Worm (Caenorhabditis elegans) whole organism, L4 larva: ENCODE measurements around the gene str-111.

Experiments used
- D1046.2 ChIP-seq: fragments of 200-800 bp; sonication (Bioruptor generic); IDR thresholded peaks from 2 replicates; pipeline ENCODE4 v1.3.6; 2022; ENCODE audit warnings: missing genetic modification characterization, missing compliant biosample characterization
- F10B5.3 ChIP-seq: sonication (generic microtip); optimal IDR thresholded peaks from 2 replicates; lab custom pipeline; 2016; ENCODE audit warnings: mild to moderate bottlenecking, missing genetic modification characterization, missing compliant biosample characterization
- F49E8.2 ChIP-seq: sonication (generic microtip); optimal IDR thresholded peaks from 2 replicates; lab custom pipeline; 2016; ENCODE audit warnings: missing compliant biosample characterization, mild to moderate bottlenecking, missing genetic modification characterization, borderline replicate concordance
- aha-1 ChIP-seq: fragments of 150-350 bp; peaks from one replicate; lab custom pipeline; 2014; ENCODE audit warnings: missing biosample characterization, missing genetic modification characterization
- ceh-62 ChIP-seq: sonication (generic microtip); optimal IDR thresholded peaks from 2 replicates; lab custom pipeline; 2017; ENCODE audit warnings: missing biosample characterization, missing genetic modification characterization
- ceh-82 ChIP-seq: sonication (generic microtip); optimal IDR thresholded peaks from 2 replicates; lab custom pipeline; 2017; ENCODE audit warnings: missing biosample characterization, missing genetic modification characterization
- ctbp-1 ChIP-seq: fragments of 200-800 bp; sonication (Bioruptor generic); IDR thresholded peaks from 2 replicates; pipeline ENCODE4 v1.3.6; 2022; ENCODE audit warnings: missing genetic modification reagents, missing genetic modification characterization, missing compliant biosample characterization
- daf-8 ChIP-seq: fragments of 200-800 bp; sonication (Bioruptor generic); IDR thresholded peaks from 2 replicates; pipeline ENCODE4 v1.3.6; 2022; ENCODE audit warnings: missing genetic modification characterization, missing compliant biosample characterization
- dmd-6 ChIP-seq: fragments of 200-800 bp; sonication (Bioruptor generic); IDR thresholded peaks from 2 replicates; pipeline ENCODE4 v1.3.6; 2022; ENCODE audit warnings: missing genetic modification reagents, missing genetic modification characterization, missing compliant biosample characterization
- dve-1 ChIP-seq: sonication (generic microtip); optimal IDR thresholded peaks from 2 replicates; lab custom pipeline; 2017; ENCODE audit warnings: antibody characterized with exemption, mild to moderate bottlenecking, missing genetic modification characterization, missing compliant biosample characterization; ENCODE audit not compliant: insufficient read depth
- hlh-11 ChIP-seq: fragments of 200-800 bp; sonication (Bioruptor generic); optimal IDR thresholded peaks from 2 replicates; lab custom pipeline; 2018; ENCODE audit warnings: mild to moderate bottlenecking, missing genetic modification characterization, missing compliant biosample characterization
- hlh-30 ChIP-seq: sonication (generic microtip); optimal IDR thresholded peaks from 2 replicates; lab custom pipeline; 2017; ENCODE audit warnings: antibody characterized with exemption, mild to moderate bottlenecking, missing genetic modification characterization, missing compliant biosample characterization; ENCODE audit not compliant: insufficient read depth
- hmg-1.1 ChIP-seq: fragments of 200-800 bp; sonication (Bioruptor generic); IDR thresholded peaks from 2 replicates; pipeline ENCODE4 v1.3.6; 2022; ENCODE audit warnings: missing genetic modification reagents, missing genetic modification characterization, missing compliant biosample characterization
- jun-1 ChIP-seq: fragments of 150-350 bp; optimal IDR thresholded peaks from 2 replicates; lab custom pipeline; 2014; ENCODE audit warnings: missing biosample characterization, missing genetic modification reagents, missing genetic modification characterization
- lim-7 ChIP-seq: fragments of 200-800 bp; sonication (Bioruptor generic); IDR thresholded peaks from 2 replicates; pipeline ENCODE4 v1.3.6; 2022; ENCODE audit warnings: missing genetic modification characterization, missing compliant biosample characterization
- lin-1 ChIP-seq: fragments of 200-800 bp; sonication (Bioruptor generic); IDR thresholded peaks from 2 replicates; pipeline ENCODE4 v1.3.6; 2022; ENCODE audit warnings: missing genetic modification reagents, missing genetic modification characterization, missing compliant biosample characterization
- lin-39 ChIP-seq: fragments of 150-350 bp; optimal IDR thresholded peaks from 2 replicates; lab custom pipeline; 2014; ENCODE audit warnings: missing biosample characterization, missing genetic modification reagents, missing genetic modification characterization
- nhr-10 ChIP-seq: fragments of 150-350 bp; optimal IDR thresholded peaks from 2 replicates; lab custom pipeline; 2014; ENCODE audit warnings: missing biosample characterization, missing genetic modification characterization
- nhr-11 ChIP-seq: fragments of 150-350 bp; optimal IDR thresholded peaks from 2 replicates; lab custom pipeline; 2014; ENCODE audit warnings: missing biosample characterization, missing genetic modification characterization
- nhr-28 ChIP-seq: fragments of 150-350 bp; optimal IDR thresholded peaks from 2 replicates; lab custom pipeline; 2014; ENCODE audit warnings: missing biosample characterization, missing genetic modification characterization
- nhr-42 ChIP-seq: fragments of 200-800 bp; sonication (Bioruptor generic); IDR thresholded peaks from 2 replicates; pipeline ENCODE4 v1.3.6; 2022; ENCODE audit warnings: missing genetic modification characterization, missing compliant biosample characterization
- nhr-48 ChIP-seq: sonication (generic microtip); optimal IDR thresholded peaks from 2 replicates; lab custom pipeline; 2016; ENCODE audit warnings: mild to moderate bottlenecking, missing genetic modification characterization, missing compliant biosample characterization
- nhr-76 ChIP-seq: fragments of 150-350 bp; optimal IDR thresholded peaks from 2 replicates; lab custom pipeline; 2014; ENCODE audit warnings: missing biosample characterization, missing genetic modification characterization
- sdz-12 ChIP-seq: fragments of 200-800 bp; sonication (Bioruptor generic); optimal IDR thresholded peaks from 2 replicates; lab custom pipeline; 2018; ENCODE audit warnings: mild to moderate bottlenecking, missing genetic modification characterization, missing compliant biosample characterization
- set-16 ChIP-seq: fragments of 200-800 bp; sonication (Bioruptor generic); IDR thresholded peaks from 2 replicates; pipeline ENCODE4 v1.3.6; 2022; ENCODE audit warnings: missing genetic modification reagents, missing genetic modification characterization, missing compliant biosample characterization
- spr-1 ChIP-seq: sonication (generic microtip); optimal IDR thresholded peaks from 2 replicates; lab custom pipeline; 2016; ENCODE audit warnings: mild to moderate bottlenecking, missing genetic modification characterization, missing compliant biosample characterization
- unc-62 ChIP-seq, 3 experiments: fragments of 150-350 bp in 1 of 3; sonication (generic microtip); optimal IDR thresholded peaks in 2 of 3; peaks in 1 of 3; 1 replicate in 1 of 3; 2 replicates in 2 of 3; lab custom pipeline; 2014 to 2017; ENCODE audit warnings: missing biosample characterization in 3 of 3, missing genetic modification characterization in 3 of 3, missing genetic modification reagents in 3 of 3, missing genotype in 1 of 3
- zfp-3 ChIP-seq: fragments of 200-800 bp; sonication (Bioruptor generic); conservative IDR thresholded peaks from 2 replicates; pipeline ENCODE4 v1.3.6; 2022; ENCODE audit warnings: missing genetic modification reagents, missing genetic modification characterization, missing compliant biosample characterization

str-111 gene

DNA sequence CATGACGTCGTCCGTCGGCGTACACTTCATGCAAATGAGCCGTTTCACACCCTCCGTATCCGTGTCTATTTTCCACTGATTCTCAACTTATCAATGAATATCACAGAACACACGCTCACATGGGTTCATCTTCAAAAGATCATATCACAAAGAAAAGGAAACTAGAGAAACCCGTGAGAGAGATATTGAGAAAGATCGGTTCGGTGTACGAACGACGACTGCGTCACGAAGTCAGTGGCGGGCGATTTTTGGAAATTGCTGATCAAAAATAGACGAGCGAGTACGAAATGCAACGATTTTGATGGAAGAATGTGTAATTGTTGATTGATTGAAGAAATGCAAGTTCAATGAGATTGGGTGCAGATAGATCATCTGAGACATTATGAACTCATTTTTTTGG is 44.4 kb upstream of the str-111 start (continued):
- TF ChIP-seq lin-1 (GFP tag; lab: Robert Waterston, UW) (no peak), jun-1 (tag; lab: Kevin White, UChicago) (no peak), F49E8.2 (tag; lab: Kevin White, UChicago) (no peak), dve-1 (no peak), nhr-10 (tag; lab: Kevin White, UChicago) (no peak), ctbp-1 (GFP tag; lab: Robert Waterston, UW) (no peak), set-16 (no peak), dmd-6 (GFP tag; lab: Robert Waterston, UW) (peak; percentile 90), zfp-3 (no peak), hlh-11 (tag; lab: Kevin White, UChicago) (peak; percentile 65), hlh-30 (tag; lab: Kevin White, UChicago) (peak; percentile 41), nhr-48 (tag; lab: Kevin White, UChicago) (peak; percentile 89), spr-1 (no peak), hmg-1.1 (no peak), lim-7 (GFP tag; lab: Robert Waterston, UW) (no peak), nhr-76 (tag; lab: Kevin White, UChicago) (no peak)

DNA sequence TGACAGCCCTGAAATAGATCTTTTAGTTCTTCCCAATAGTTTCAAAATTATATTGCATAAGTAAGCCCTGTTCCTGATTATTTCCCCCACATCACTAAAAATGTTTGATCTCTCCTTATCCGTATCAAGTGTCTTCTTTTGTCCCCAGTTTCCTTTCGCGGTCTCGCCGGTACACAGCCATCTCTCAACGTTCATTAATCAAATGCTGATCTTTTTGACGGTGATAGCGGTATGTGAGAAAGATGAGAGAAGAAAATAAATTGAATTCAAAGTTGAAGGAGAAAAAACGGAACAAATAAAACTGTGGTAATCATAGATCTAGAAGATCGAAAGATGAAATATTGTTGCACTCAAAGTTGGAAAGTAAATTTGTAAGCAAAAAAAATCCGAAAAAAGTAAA is 42.8 kb upstream of the str-111 start:
- TF ChIP-seq aha-1 (tag; lab: Kevin White, UChicago) = peak; percentile 8
- peak in 1 of 2 experiments; percentile 60 for TF ChIP-seq unc-62 (GFP tag; optimal IDR thresholded peaks at IDR 0.05 in 1 of 2; lab: Kevin White, UChicago)
- no peak for TF ChIP-seq unc-62 (tag; optimal IDR thresholded peaks at IDR 0.05; lab: Kevin White, UChicago)
- no peak for TF ChIP-seq sdz-12
- TF ChIP-seq nhr-28 = peak; percentile 9
- TF ChIP-seq ceh-82 = no peak

DNA sequence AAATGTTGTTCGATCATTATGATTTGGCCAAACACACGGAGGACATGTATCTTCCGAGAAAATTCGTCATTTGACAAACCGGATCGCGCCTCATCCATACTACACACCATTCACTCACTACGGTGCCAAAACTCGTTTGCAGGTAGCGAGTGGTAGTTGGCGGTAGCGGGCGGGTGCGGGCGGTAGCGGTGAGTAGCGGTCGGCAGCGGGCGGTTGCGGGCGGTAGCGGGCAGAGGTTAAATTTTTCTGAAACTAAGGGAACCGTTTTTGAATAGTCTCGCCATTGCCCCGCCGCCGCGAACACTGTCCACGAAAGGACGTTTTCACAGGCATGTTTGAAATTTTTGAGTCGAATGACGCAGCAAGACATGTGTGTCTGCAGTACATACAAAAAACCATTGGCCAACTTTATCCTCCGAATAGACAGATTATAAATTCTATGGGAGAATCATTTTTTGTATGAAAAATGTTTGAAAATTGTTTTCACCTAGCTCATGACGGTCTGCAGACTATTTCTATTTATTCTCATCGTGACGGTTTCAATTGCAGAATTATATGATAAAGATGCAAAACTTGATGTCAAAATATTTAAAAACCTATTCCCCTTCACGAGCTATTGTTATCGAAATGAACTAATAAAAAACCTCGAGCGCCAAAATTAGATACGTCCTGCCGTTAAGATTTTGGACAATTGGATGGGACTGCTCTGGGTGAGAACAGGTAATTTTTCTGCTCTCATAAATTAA is 41.5 kb upstream of the str-111 start, which contains the start of gene F11A5.16:
TSS of gene F11A5.16 (plus strand) at position 696 of the 746 bp plus-strand sequence.
- peak; percentile 63 for TF ChIP-seq set-16
- TF ChIP-seq zfp-3 = no peak

DNA sequence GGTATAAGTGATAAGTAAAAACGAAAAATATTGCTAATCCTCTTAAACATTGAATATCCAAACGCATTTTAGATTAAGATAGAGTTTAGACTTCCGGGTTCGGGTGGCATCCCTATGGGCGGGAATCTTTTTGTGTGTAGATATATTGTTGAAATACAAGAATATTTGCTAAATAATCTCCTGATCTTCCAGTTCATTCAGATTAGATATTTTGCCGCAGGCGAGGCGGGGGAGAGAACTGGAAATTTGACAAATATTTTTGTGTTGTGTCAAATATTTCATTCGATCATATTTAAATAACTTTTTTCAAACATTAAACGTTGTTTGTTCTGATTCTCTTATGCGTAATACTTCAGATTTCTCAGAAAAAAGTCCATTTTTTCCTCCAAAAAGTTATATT is 40.9 kb upstream of the str-111 start, which contains the start of gene oac-15:
TSS of gene oac-15 (minus strand) at position 101 of the 400 bp plus-strand sequence.
- TF ChIP-seq aha-1 (tag; lab: Kevin White, UChicago) = peak; percentile 80
- no peak for TF ChIP-seq daf-8 (GFP tag; lab: Robert Waterston, UW)

DNA sequence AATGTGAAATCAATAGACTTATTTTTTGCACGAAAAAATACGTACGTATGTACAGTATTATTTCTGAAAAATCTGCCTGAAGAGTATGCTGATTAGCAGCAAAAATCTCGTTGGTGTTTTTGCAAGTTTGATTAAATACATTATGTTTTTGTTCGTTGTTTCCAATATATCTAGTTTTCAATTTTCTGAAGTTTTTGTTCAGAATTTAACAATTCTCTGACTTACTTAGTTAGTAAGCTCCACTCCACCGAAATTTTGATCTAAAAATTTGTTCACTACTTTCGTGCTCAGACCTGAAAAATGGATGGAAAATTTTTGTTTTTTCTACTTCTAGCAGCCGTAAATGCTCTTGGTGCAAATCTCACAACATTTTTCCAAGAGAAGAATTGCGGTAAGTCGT is 36.0 kb upstream of the str-111 start, which contains the start of gene irld-26:
TSS of gene irld-26 (plus strand) at position 301 of the 400 bp plus-strand sequence.
- peak in 1 of 2 experiments; percentile 13 for TF ChIP-seq unc-62 (GFP tag; optimal IDR thresholded peaks at IDR 0.05 in 1 of 2; lab: Kevin White, UChicago)
- TF ChIP-seq unc-62 (tag; optimal IDR thresholded peaks at IDR 0.05; lab: Kevin White, UChicago) = no peak
- TF ChIP-seq nhr-11 = no peak

DNA sequence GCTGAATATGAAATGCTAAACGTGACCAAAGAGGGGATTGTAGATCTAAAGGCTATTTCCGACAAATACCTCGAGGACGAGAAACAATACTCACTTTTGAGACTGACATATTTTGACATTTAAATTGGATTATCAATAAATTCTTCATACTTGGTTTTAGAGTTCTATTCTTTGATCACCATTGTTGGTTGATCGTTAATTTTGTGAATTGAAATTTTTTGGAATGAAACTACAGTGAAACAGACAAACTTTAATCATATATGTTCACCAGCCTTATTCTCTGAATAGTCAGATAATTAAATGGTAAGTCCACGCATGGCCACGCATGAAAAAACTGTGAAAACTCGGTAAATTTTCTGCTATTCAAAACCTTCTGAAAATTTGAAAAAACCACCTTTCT is 33.7 kb upstream of the str-111 start, which contains the start of gene F11A5.18:
TSS of gene F11A5.18 (plus strand) at position 301 of the 400 bp plus-strand sequence.
- no peak for TF ChIP-seq lin-39 (tag; lab: Kevin White, UChicago)
- no peak for TF ChIP-seq spr-1
- TF ChIP-seq ceh-62 (tag; lab: Kevin White, UChicago) = no peak
- TF ChIP-seq D1046.2 (GFP tag; lab: Robert Waterston, UW) = no peak
- TF ChIP-seq F10B5.3 (tag; lab: Kevin White, UChicago) = no peak
- TF ChIP-seq nhr-42 = no peak
- TF ChIP-seq unc-62 (GFP tag; optimal IDR thresholded peaks at IDR 0.05 in 1 of 2; lab: Kevin White, UChicago) = no peak
- TF ChIP-seq unc-62 (tag; optimal IDR thresholded peaks at IDR 0.05; lab: Kevin White, UChicago) = no peak
